Worm (Caenorhabditis elegans) whole organism, L4 larva: ENCODE data around the gene prx-14.

Source experiments
- F26F4.8 ChIP-seq: fragments of 200-800 bp; sonication (Bioruptor generic); conservative IDR thresholded peaks from 2 replicates; pipeline ENCODE4 v1.3.6; 2022; ENCODE audit warnings: missing genetic modification characterization, missing compliant biosample characterization
- F49E8.2 ChIP-seq: sonication (generic microtip); optimal IDR thresholded peaks from 2 replicates; lab custom pipeline; 2016; ENCODE audit warnings: missing compliant biosample characterization, mild to moderate bottlenecking, missing genetic modification characterization, borderline replicate concordance
- R02D3.7 ChIP-seq: fragments of 150-350 bp; sonication (generic microtip); optimal IDR thresholded peaks from 3 replicates; lab custom pipeline; 2014; ENCODE audit warnings: missing biosample characterization, missing genetic modification characterization
- T26A8.4 ChIP-seq: fragments of 200-800 bp; sonication (Bioruptor generic); IDR thresholded peaks from 2 replicates; pipeline ENCODE4 v1.3.6; 2022; ENCODE audit warnings: missing genetic modification characterization, missing compliant biosample characterization
- Y105C5A.15 ChIP-seq: fragments of 200-800 bp; sonication (Bioruptor generic); IDR thresholded peaks from 2 replicates; pipeline ENCODE4 v1.3.6; 2022; ENCODE audit warnings: missing genetic modification characterization, missing compliant biosample characterization
- aha-1 ChIP-seq: fragments of 150-350 bp; peaks from one replicate; lab custom pipeline; 2014; ENCODE audit warnings: missing biosample characterization, missing genetic modification characterization
- aly-2 ChIP-seq: sonication (generic microtip); optimal IDR thresholded peaks from 2 replicates; lab custom pipeline; 2018; ENCODE audit warnings: missing biosample characterization, missing genetic modification characterization
- attf-4 ChIP-seq: sonication (generic microtip); optimal IDR thresholded peaks from 3 replicates; lab custom pipeline; 2017; ENCODE audit warnings: missing biosample characterization, missing genetic modification characterization
- ceh-28 ChIP-seq: fragments of 150-350 bp; optimal IDR thresholded peaks from 2 replicates; lab custom pipeline; 2014; ENCODE audit warnings: missing biosample characterization, missing genetic modification reagents, missing genetic modification characterization
- ceh-32 ChIP-seq: sonication (generic microtip); optimal IDR thresholded peaks from 2 replicates; lab custom pipeline; 2016; ENCODE audit warnings: mild to moderate bottlenecking, missing genetic modification characterization, missing compliant biosample characterization; ENCODE audit not compliant: poor library complexity
- ceh-44 ChIP-seq: fragments of 200-800 bp; sonication (Bioruptor generic); IDR thresholded peaks from 2 replicates; pipeline ENCODE4 v1.3.6; 2022; ENCODE audit warnings: missing genetic modification reagents, missing genetic modification characterization, missing compliant biosample characterization
- ceh-82 ChIP-seq: sonication (generic microtip); optimal IDR thresholded peaks from 2 replicates; lab custom pipeline; 2017; ENCODE audit warnings: missing biosample characterization, missing genetic modification characterization
- daf-8 ChIP-seq: fragments of 200-800 bp; sonication (Bioruptor generic); IDR thresholded peaks from 2 replicates; pipeline ENCODE4 v1.3.6; 2022; ENCODE audit warnings: missing genetic modification characterization, missing compliant biosample characterization
- dmd-9 ChIP-seq: fragments of 200-800 bp; sonication (Bioruptor generic); IDR thresholded peaks from 2 replicates; pipeline ENCODE4 v1.3.6; 2022; ENCODE audit warnings: missing genetic modification reagents, missing genetic modification characterization, missing compliant biosample characterization
- duxl-1 ChIP-seq: sonication (generic microtip); optimal IDR thresholded peaks from 2 replicates; lab custom pipeline; 2016; ENCODE audit warnings: mild to moderate bottlenecking, missing genetic modification characterization, moderate library complexity, missing compliant biosample characterization; ENCODE audit not compliant: poor library complexity
- gei-8 ChIP-seq: fragments of 200-800 bp; sonication (Bioruptor generic); optimal IDR thresholded peaks from 2 replicates; lab custom pipeline; 2018; ENCODE audit warnings: mild to moderate bottlenecking, missing genetic modification characterization, missing compliant biosample characterization
- hlh-11 ChIP-seq: fragments of 200-800 bp; sonication (Bioruptor generic); optimal IDR thresholded peaks from 2 replicates; lab custom pipeline; 2018; ENCODE audit warnings: mild to moderate bottlenecking, missing genetic modification characterization, missing compliant biosample characterization
- hlh-30 ChIP-seq: sonication (generic microtip); optimal IDR thresholded peaks from 2 replicates; lab custom pipeline; 2017; ENCODE audit warnings: antibody characterized with exemption, mild to moderate bottlenecking, missing genetic modification characterization, missing compliant biosample characterization; ENCODE audit not compliant: insufficient read depth
- hmg-1.1 ChIP-seq: fragments of 200-800 bp; sonication (Bioruptor generic); IDR thresholded peaks from 2 replicates; pipeline ENCODE4 v1.3.6; 2022; ENCODE audit warnings: missing genetic modification reagents, missing genetic modification characterization, missing compliant biosample characterization
- lin-1 ChIP-seq: fragments of 200-800 bp; sonication (Bioruptor generic); IDR thresholded peaks from 2 replicates; pipeline ENCODE4 v1.3.6; 2022; ENCODE audit warnings: missing genetic modification reagents, missing genetic modification characterization, missing compliant biosample characterization
- lin-13 ChIP-seq: fragments of 150-350 bp; optimal IDR thresholded peaks from 2 replicates; lab custom pipeline; 2014; ENCODE audit warnings: missing biosample characterization, missing genetic modification reagents, missing genetic modification characterization
- lin-29 ChIP-seq: fragments of 200-800 bp; sonication (Bioruptor generic); IDR thresholded peaks from 2 replicates; pipeline ENCODE4 v1.3.6; 2022; ENCODE audit warnings: missing genetic modification reagents, missing genetic modification characterization, missing compliant biosample characterization
- lin-39 ChIP-seq: fragments of 150-350 bp; optimal IDR thresholded peaks from 2 replicates; lab custom pipeline; 2014; ENCODE audit warnings: missing biosample characterization, missing genetic modification reagents, missing genetic modification characterization
- madf-5 ChIP-seq, 2 experiments: fragments of 200-800 bp; sonication (Bioruptor generic); IDR thresholded peaks; 2 replicates each; pipeline ENCODE4 v1.3.6; 2022; ENCODE audit warnings: missing compliant biosample characterization in 2 of 2, missing genetic modification characterization in 2 of 2
- madf-9 ChIP-seq: fragments of 200-800 bp; sonication (Bioruptor generic); conservative IDR thresholded peaks from 2 replicates; pipeline ENCODE4 v1.3.6; 2022; ENCODE audit warnings: missing genetic modification reagents, missing genetic modification characterization, missing compliant biosample characterization
- mdl-1 ChIP-seq, 2 experiments: fragments of 150-350 bp in 1 of 2; sonication (generic microtip) in 1 of 2; optimal IDR thresholded peaks; 2 replicates each; lab custom pipeline; 2014 to 2017; ENCODE audit warnings: missing biosample characterization in 2 of 2, missing genetic modification characterization in 2 of 2
- mdt-29 ChIP-seq: fragments of 200-800 bp; sonication (Bioruptor generic); IDR thresholded peaks from 2 replicates; pipeline ENCODE4 v1.3.6; 2022; ENCODE audit warnings: missing genetic modification reagents, missing genetic modification characterization, missing compliant biosample characterization
- nhr-11 ChIP-seq: fragments of 150-350 bp; optimal IDR thresholded peaks from 2 replicates; lab custom pipeline; 2014; ENCODE audit warnings: missing biosample characterization, missing genetic modification characterization
- nhr-25 ChIP-seq: sonication (generic microtip); optimal IDR thresholded peaks from 2 replicates; lab custom pipeline; 2017; ENCODE audit warnings: missing genetic modification characterization, mild to moderate bottlenecking, missing compliant biosample characterization, antibody characterized with exemption, moderate library complexity, borderline replicate concordance; ENCODE audit not compliant: insufficient read depth
- nhr-41 ChIP-seq: fragments of 200-800 bp; sonication (Bioruptor generic); IDR thresholded peaks from 2 replicates; pipeline ENCODE4 v1.3.6; 2022; ENCODE audit warnings: missing genetic modification reagents, missing genetic modification characterization, missing compliant biosample characterization
- nhr-42 ChIP-seq: fragments of 200-800 bp; sonication (Bioruptor generic); IDR thresholded peaks from 2 replicates; pipeline ENCODE4 v1.3.6; 2022; ENCODE audit warnings: missing genetic modification characterization, missing compliant biosample characterization
- nhr-48 ChIP-seq: sonication (generic microtip); optimal IDR thresholded peaks from 2 replicates; lab custom pipeline; 2016; ENCODE audit warnings: mild to moderate bottlenecking, missing genetic modification characterization, missing compliant biosample characterization
- nhr-76 ChIP-seq: fragments of 150-350 bp; optimal IDR thresholded peaks from 2 replicates; lab custom pipeline; 2014; ENCODE audit warnings: missing biosample characterization, missing genetic modification characterization
- pha-4 ChIP-seq, 2 experiments: fragments of 150-350 bp in 1 of 2; fragments of 200-800 bp in 1 of 2; sonication (Bioruptor generic) in 1 of 2; IDR thresholded peaks in 1 of 2; optimal IDR thresholded peaks in 1 of 2; 2 replicates each; pipeline versions ENCODE4 v1.3.6 to Lab custom; 2014 to 2022; ENCODE audit warnings: missing genetic modification characterization in 2 of 2, missing genetic modification reagents in 2 of 2, missing biosample characterization in 1 of 2, missing compliant biosample characterization in 1 of 2
- php-3 ChIP-seq: fragments of 200-800 bp; sonication (Bioruptor generic); IDR thresholded peaks from 2 replicates; pipeline ENCODE4 v1.3.6; 2022; ENCODE audit warnings: missing genetic modification reagents, missing genetic modification characterization, missing compliant biosample characterization
- rbr-2 ChIP-seq: sonication (generic microtip); optimal IDR thresholded peaks from 2 replicates; lab custom pipeline; 2016; ENCODE audit warnings: missing genotype, missing genetic modification characterization, missing compliant biosample characterization
- saeg-2 ChIP-seq: fragments of 200-800 bp; sonication (Bioruptor generic); IDR thresholded peaks from 2 replicates; pipeline ENCODE4 v1.3.6; 2022; ENCODE audit warnings: missing genetic modification reagents, missing genetic modification characterization, missing compliant biosample characterization
- sdz-12 ChIP-seq: fragments of 200-800 bp; sonication (Bioruptor generic); optimal IDR thresholded peaks from 2 replicates; lab custom pipeline; 2018; ENCODE audit warnings: mild to moderate bottlenecking, missing genetic modification characterization, missing compliant biosample characterization
- set-16 ChIP-seq: fragments of 200-800 bp; sonication (Bioruptor generic); IDR thresholded peaks from 2 replicates; pipeline ENCODE4 v1.3.6; 2022; ENCODE audit warnings: missing genetic modification reagents, missing genetic modification characterization, missing compliant biosample characterization
- unc-130 ChIP-seq: sonication (generic microtip); optimal IDR thresholded peaks from 2 replicates; lab custom pipeline; 2016; ENCODE audit warnings: missing genetic modification reagents, missing genetic modification characterization, missing compliant biosample characterization
- unc-39 ChIP-seq: sonication (generic microtip); optimal IDR thresholded peaks from 2 replicates; lab custom pipeline; 2017; ENCODE audit warnings: missing biosample characterization, missing genetic modification characterization
- vab-7 ChIP-seq: fragments of 200-800 bp; sonication (Bioruptor generic); IDR thresholded peaks from 2 replicates; pipeline ENCODE4 v1.3.6; 2022; ENCODE audit warnings: missing genetic modification reagents, missing genetic modification characterization, missing compliant biosample characterization
- zfp-2 ChIP-seq: sonication (generic microtip); optimal IDR thresholded peaks from 2 replicates; lab custom pipeline; 2016; ENCODE audit warnings: mild to moderate bottlenecking, missing genetic modification characterization, missing compliant biosample characterization
- zip-11 ChIP-seq: fragments of 200-800 bp; sonication (Bioruptor generic); IDR thresholded peaks from 2 replicates; pipeline ENCODE4 v1.3.6; 2022; ENCODE audit warnings: missing genetic modification characterization, missing compliant biosample characterization
- zip-2 ChIP-seq: fragments of 150-350 bp; optimal IDR thresholded peaks from 2 replicates; lab custom pipeline; 2014; ENCODE audit warnings: missing biosample characterization, missing genetic modification characterization
- ztf-7 ChIP-seq: fragments of 150-350 bp; optimal IDR thresholded peaks from 2 replicates; lab custom pipeline; 2014; ENCODE audit warnings: missing biosample characterization, missing genetic modification characterization

prx-14 gene

DNA sequence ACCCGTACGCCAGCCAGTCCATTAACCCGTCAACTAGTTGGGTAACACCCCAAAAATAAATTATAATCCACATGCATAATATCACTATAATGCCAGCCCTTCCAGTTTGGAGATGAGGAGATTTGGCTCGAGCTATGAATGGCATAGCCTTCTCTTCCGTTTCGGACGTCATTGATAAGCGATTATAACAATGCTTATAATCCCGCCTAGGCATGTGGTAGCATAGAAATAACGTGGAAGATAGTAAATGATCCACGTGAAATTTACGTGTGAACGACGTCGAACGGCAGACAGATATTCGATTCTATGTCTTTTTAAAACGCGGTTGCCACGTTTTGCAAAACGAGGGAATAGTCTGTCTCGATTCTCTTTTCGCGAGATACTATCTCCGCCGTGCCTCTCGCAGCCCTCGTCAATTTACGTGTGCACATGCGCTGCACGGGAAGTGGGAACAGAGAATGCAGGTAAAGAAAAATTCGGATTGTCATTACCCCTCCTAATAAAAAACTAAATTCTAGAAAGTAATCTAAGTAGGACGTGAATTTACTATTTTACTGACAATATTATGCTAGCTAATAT lies 34.1 kb upstream of the prx-14 start (continued):
- TF ChIP-seq mdl-1 (tag; optimal IDR thresholded peaks at IDR 0.05; lab: Kevin White, UChicago) (peak in 1 of 2 experiments; percentile 50), unc-130 (GFP tag; lab: Kevin White, UChicago) (no peak), madf-9 (GFP tag; lab: Robert Waterston, UW) (no peak), hlh-11 (tag; lab: Kevin White, UChicago) (peak; percentile 49), set-16 (GFP tag; lab: Robert Waterston, UW) (no peak), unc-39 (tag; lab: Kevin White, UChicago) (no peak), R02D3.7 (tag; lab: Kevin White, UChicago) (no peak)

DNA sequence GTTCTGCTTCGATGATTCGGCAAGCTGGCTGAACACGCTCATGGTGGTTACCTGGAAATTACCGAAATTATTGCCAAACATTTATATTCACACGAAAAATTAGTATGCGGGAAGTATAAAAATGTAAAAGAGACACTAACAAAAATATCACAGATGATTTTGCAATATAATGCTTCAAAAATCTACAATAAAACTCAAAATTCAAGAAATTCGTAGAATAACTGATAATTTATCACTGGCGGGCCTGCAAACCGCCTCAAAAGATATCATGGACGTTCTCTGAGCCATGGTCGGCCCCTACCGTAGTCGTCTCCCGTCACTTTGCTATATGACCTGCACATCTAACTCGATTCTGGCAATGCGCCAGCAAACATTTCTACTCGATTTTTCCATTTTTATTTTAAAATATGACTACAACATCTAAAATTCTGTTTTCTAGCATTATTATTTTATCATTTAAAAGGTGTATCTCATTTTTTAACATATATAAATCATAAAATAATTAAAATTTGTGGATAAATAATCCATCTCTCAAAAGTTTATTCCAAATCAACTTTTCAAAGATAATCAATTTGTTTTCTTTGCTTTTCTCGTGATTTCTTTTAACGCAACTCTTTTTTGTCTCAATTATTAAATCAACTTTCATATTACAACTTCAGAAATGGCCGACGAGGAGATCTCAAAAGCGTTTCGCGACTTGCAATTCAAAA lies 33.3 kb upstream of the prx-14 start, which contains the start of the genes F01G4.6 and pfd-1:
Gene F01G4.6, minus strand, starts transcription at position 51 of the 710 bp plus-strand sequence.
Gene pfd-1, plus strand, starts transcription at position 660 of the 710 bp plus-strand sequence.
- no peak for TF ChIP-seq ceh-32 (tag; lab: Kevin White, UChicago)
- TF ChIP-seq aha-1 (tag; lab: Kevin White, UChicago): peak; percentile 93
- no peak for TF ChIP-seq nhr-41 (GFP tag; lab: Robert Waterston, UW)
- TF ChIP-seq nhr-76: peak; percentile 53
- peak; percentile 18; the same call in 1 of the 2 replicates for TF ChIP-seq set-16 (GFP tag; lab: Robert Waterston, UW)
- TF ChIP-seq hlh-30 (tag; lab: Kevin White, UChicago): peak; percentile 89
- peak; percentile 91 for TF ChIP-seq rbr-2 (tag; lab: Kevin White, UChicago)
- TF ChIP-seq saeg-2: no peak; the same call in 1 of the 2 replicates
- no peak for TF ChIP-seq dmd-9
- TF ChIP-seq zip-11 (GFP tag; lab: Robert Waterston, UW): no peak
- no peak for TF ChIP-seq lin-39
- TF ChIP-seq sdz-12: peak; percentile 30
- peak; percentile 87 for TF ChIP-seq hmg-1.1 (GFP tag; lab: Robert Waterston, UW)
- peak; percentile 90 for TF ChIP-seq lin-1 (GFP tag; lab: Robert Waterston, UW)
- 0 out of 2 replicates have a peak, but pooled peaks have one; percentile 11 for TF ChIP-seq nhr-42 (GFP tag; lab: Robert Waterston, UW)
- TF ChIP-seq attf-4: no peak
- peak; percentile 85 for TF ChIP-seq lin-13
- TF ChIP-seq mdt-29 (GFP tag; lab: Robert Waterston, UW): peak; percentile 49; the same call in 1 of the 2 replicates
- TF ChIP-seq daf-8 (GFP tag; lab: Robert Waterston, UW): no peak
- peak; percentile 24 for TF ChIP-seq unc-130 (GFP tag; lab: Kevin White, UChicago)
- TF ChIP-seq ceh-44: no peak
- TF ChIP-seq php-3 (GFP tag; lab: Robert Waterston, UW): peak; percentile 75
- TF ChIP-seq duxl-1 (tag; lab: Kevin White, UChicago): peak; percentile 76
- no peak for TF ChIP-seq F26F4.8 (GFP tag; lab: Robert Waterston, UW)
- TF ChIP-seq ztf-7 (tag; lab: Kevin White, UChicago): no peak
- peak; percentile 85 for TF ChIP-seq pha-4 (GFP tag; IDR thresholded peaks at IDR 0.05; lab: Robert Waterston, UW)
- TF ChIP-seq pha-4 (tag; optimal IDR thresholded peaks at IDR 0.05; lab: Kevin White, UChicago): peak; percentile 74
- TF ChIP-seq aly-2 (tag; lab: Kevin White, UChicago): no peak
- peak; percentile 45 for TF ChIP-seq gei-8 (GFP tag; lab: Kevin White, UChicago)
- TF ChIP-seq ceh-82: no peak
- peak; percentile 80 for TF ChIP-seq nhr-25 (tag; lab: Kevin White, UChicago)
- TF ChIP-seq vab-7 (GFP tag; lab: Robert Waterston, UW): peak; percentile 55; the same call in 1 of the 2 replicates
- peak; percentile 89 for TF ChIP-seq T26A8.4 (GFP tag; lab: Robert Waterston, UW)
- no peak for TF ChIP-seq madf-5 (GFP tag; IDR thresholded peaks at IDR 0.05; lab: Robert Waterston, UW)
- peak; percentile 66 for TF ChIP-seq nhr-48 (tag; lab: Kevin White, UChicago)
- TF ChIP-seq zip-2 (tag; lab: Kevin White, UChicago): peak; percentile 42
- TF ChIP-seq Y105C5A.15 (GFP tag; lab: Robert Waterston, UW): no peak
- no peak for TF ChIP-seq ceh-28 (tag; lab: Kevin White, UChicago)
- peak; percentile 71; the same call in 1 of the 2 replicates for TF ChIP-seq lin-29 (GFP tag; lab: Robert Waterston, UW)
- TF ChIP-seq zfp-2 (tag; lab: Kevin White, UChicago): peak; percentile 97
- TF ChIP-seq F49E8.2 (tag; lab: Kevin White, UChicago): no peak
- TF ChIP-seq nhr-11 (tag; lab: Kevin White, UChicago): peak; percentile 92
